Fruit fly (Drosophila melanogaster) whole organism, embryonic: ENCODE data around the gene Ufd4.

Experiments
- Blimp-1 ChIP-seq: fragments of 200-800 bp; sonication (Bioruptor generic); optimal IDR thresholded peaks from 3 replicates; lab custom pipeline; 2018; ENCODE audit warnings: missing biosample characterization, missing genetic modification characterization, mild to moderate bottlenecking, moderate library complexity, missing genetic modification reagents
- CG2116 ChIP-seq: fragments of 200-800 bp; sonication (Bioruptor generic); optimal IDR thresholded peaks from 3 replicates; lab custom pipeline; 2018; ENCODE audit warnings: missing biosample characterization, mild to moderate bottlenecking, missing genetic modification characterization
- Dbx ChIP-seq: fragments of 200-800 bp; sonication (Bioruptor generic); IDR thresholded peaks from 3 replicates; pipeline ENCODE4 v1.3.6; 2022; ENCODE audit warnings: missing biosample characterization, missing genetic modification characterization
- grn ChIP-seq: fragments of 200-800 bp; sonication (Bioruptor generic); optimal IDR thresholded peaks from 3 replicates; lab custom pipeline; 2017; ENCODE audit warnings: missing biosample characterization, missing genetic modification characterization
- prd ChIP-seq, 3 experiments: fragments of >200 bp in 2 of 3; fragments of 200-800 bp in 1 of 3; sonication (Bioruptor generic) in 1 of 3; optimal IDR thresholded peaks in 2 of 3; IDR thresholded peaks in 1 of 3; 2 replicates in 2 of 3; 3 replicates in 1 of 3; pipeline versions ENCODE4 v1.3.6 to Lab custom; 2017 to 2022; ENCODE audit warnings: missing biosample characterization in 1 of 3, missing genetic modification characterization in 1 of 3
- sim ChIP-seq: fragments of 200-800 bp; sonication (Bioruptor generic); IDR thresholded peaks from 2 replicates; pipeline ENCODE4 v1.3.6; 2022; ENCODE audit warnings: missing biosample characterization, missing genetic modification characterization
- z ChIP-seq: fragments of 200-800 bp; sonication (Bioruptor generic); IDR thresholded peaks from 3 replicates; pipeline ENCODE4 v1.3.6; 2022; ENCODE audit warnings: missing biosample characterization, missing genetic modification characterization

dm6 chr2L:10331066-10331847, 39.1 kb upstream of the Ufd4 start, which contains the start of the genes Schip1 and Cox10:
- no peak for TF ChIP-seq z (GFP tag; lab: Robert Waterston, UW)
- no peak for TF ChIP-seq Blimp-1
- no peak for TF ChIP-seq CG2116 (GFP tag; lab: Kevin White, UChicago)
- TF ChIP-seq grn (GFP tag; lab: Kevin White, UChicago) = no peak
- no peak for TF ChIP-seq sim (GFP tag; lab: Robert Waterston, UW)
- TF ChIP-seq Dbx = no peak
- TF ChIP-seq prd (optimal IDR thresholded peaks at IDR 0.05; lab: Kevin White, UChicago) = no peak
- no peak for TF ChIP-seq prd (GFP tag; IDR thresholded peaks at IDR 0.05; lab: Robert Waterston, UW)
